Worm (Caenorhabditis elegans) whole organism, L4 larva: ENCODE data around the gene Y105C5B.19.

Experiments
- F26F4.8 ChIP-seq: fragments of 200-800 bp; sonication (Bioruptor generic); conservative IDR thresholded peaks from 2 replicates; pipeline ENCODE4 v1.3.6; 2022; ENCODE audit warnings: missing genetic modification characterization, missing compliant biosample characterization
- attf-4 ChIP-seq: sonication (generic microtip); optimal IDR thresholded peaks from 3 replicates; lab custom pipeline; 2017; ENCODE audit warnings: missing biosample characterization, missing genetic modification characterization
- lin-15B ChIP-seq: fragments of 150-350 bp; sonication (generic microtip); optimal IDR thresholded peaks from 3 replicates; lab custom pipeline; 2014; ENCODE audit warnings: missing biosample characterization, missing genetic modification characterization
- lin-38 ChIP-seq: fragments of 200-800 bp; sonication (Bioruptor generic); IDR thresholded peaks from 2 replicates; pipeline ENCODE4 v1.3.6; 2022; ENCODE audit warnings: missing genetic modification reagents, missing genetic modification characterization, missing compliant biosample characterization
- mep-1 ChIP-seq: fragments of 150-350 bp; sonication (generic microtip); optimal IDR thresholded peaks from 3 replicates; lab custom pipeline; 2014; ENCODE audit warnings: missing biosample characterization, missing genetic modification characterization
- nhr-10 ChIP-seq: fragments of 150-350 bp; optimal IDR thresholded peaks from 2 replicates; lab custom pipeline; 2014; ENCODE audit warnings: missing biosample characterization, missing genetic modification characterization
- nhr-41 ChIP-seq: fragments of 200-800 bp; sonication (Bioruptor generic); IDR thresholded peaks from 2 replicates; pipeline ENCODE4 v1.3.6; 2022; ENCODE audit warnings: missing genetic modification reagents, missing genetic modification characterization, missing compliant biosample characterization
- nhr-76 ChIP-seq: fragments of 150-350 bp; optimal IDR thresholded peaks from 2 replicates; lab custom pipeline; 2014; ENCODE audit warnings: missing biosample characterization, missing genetic modification characterization
- pqm-1 ChIP-seq: sonication (generic microtip); optimal IDR thresholded peaks from 2 replicates; lab custom pipeline; 2017; ENCODE audit warnings: missing biosample characterization, missing genetic modification characterization
- spr-3 ChIP-seq: fragments of 200-800 bp; sonication (Bioruptor generic); optimal IDR thresholded peaks from 2 replicates; lab custom pipeline; 2018; ENCODE audit warnings: mild to moderate bottlenecking, missing genetic modification characterization, missing compliant biosample characterization
- unc-62 ChIP-seq, 3 experiments: fragments of 150-350 bp in 1 of 3; sonication (generic microtip); optimal IDR thresholded peaks in 2 of 3; peaks in 1 of 3; 1 replicate in 1 of 3; 2 replicates in 2 of 3; lab custom pipeline; 2014 to 2017; ENCODE audit warnings: missing biosample characterization in 3 of 3, missing genetic modification characterization in 3 of 3, missing genetic modification reagents in 3 of 3, missing genotype in 1 of 3
- ztf-7 ChIP-seq: fragments of 150-350 bp; optimal IDR thresholded peaks from 2 replicates; lab custom pipeline; 2014; ENCODE audit warnings: missing biosample characterization, missing genetic modification characterization

ce11 chrIV:15997906-15998305 is 14.1 kb upstream of the Y105C5B.19 start:
- TF ChIP-seq lin-15B (tag; lab: Kevin White, UChicago) (no peak), ztf-7 (tag; lab: Kevin White, UChicago) (no peak), nhr-41 (GFP tag; lab: Robert Waterston, UW) (no peak), spr-3 (GFP tag; lab: Kevin White, UChicago) (no peak), nhr-10 (tag; lab: Kevin White, UChicago) (no peak), nhr-76 (tag; lab: Kevin White, UChicago) (no peak), attf-4 (no peak), unc-62 (GFP tag; optimal IDR thresholded peaks at IDR 0.05 in 1 of 2; lab: Kevin White, UChicago) (no peak), unc-62 (tag; optimal IDR thresholded peaks at IDR 0.05; lab: Kevin White, UChicago) (no peak), F26F4.8 (no peak), lin-38 (GFP tag; lab: Robert Waterston, UW) (no peak), pqm-1 (tag; lab: Kevin White, UChicago) (no peak), mep-1 (tag; lab: Kevin White, UChicago) (no peak)
